Worm (Caenorhabditis elegans): ENCODE data around the gene cec-2.

ce11 chrIV:1170408-1170807 lies at the start of gene cec-2:
- no peak for TF ChIP-seq ets-4 (GFP tag; optimal IDR thresholded peaks at IDR 0.05)
- TF ChIP-seq ceh-58 (GFP tag; IDR thresholded peaks at IDR 0.05) = no peak
- no peak for TF ChIP-seq ztf-26 (tag; optimal IDR thresholded peaks at IDR 0.05)
- no peak for TF ChIP-seq sea-2 (GFP tag; IDR thresholded peaks at IDR 0.05)
- no peak for TF ChIP-seq rec-8 (tag; optimal IDR thresholded peaks at IDR 0.05)
- no peak for TF ChIP-seq dpl-1 (GFP tag; optimal IDR thresholded peaks at IDR 0.05)
- TF ChIP-seq Y95B8A.8 (GFP tag; IDR thresholded peaks at IDR 0.05) = no peak
